Worm (Caenorhabditis elegans): ENCODE data around the gene H03G16.5.

DNA sequence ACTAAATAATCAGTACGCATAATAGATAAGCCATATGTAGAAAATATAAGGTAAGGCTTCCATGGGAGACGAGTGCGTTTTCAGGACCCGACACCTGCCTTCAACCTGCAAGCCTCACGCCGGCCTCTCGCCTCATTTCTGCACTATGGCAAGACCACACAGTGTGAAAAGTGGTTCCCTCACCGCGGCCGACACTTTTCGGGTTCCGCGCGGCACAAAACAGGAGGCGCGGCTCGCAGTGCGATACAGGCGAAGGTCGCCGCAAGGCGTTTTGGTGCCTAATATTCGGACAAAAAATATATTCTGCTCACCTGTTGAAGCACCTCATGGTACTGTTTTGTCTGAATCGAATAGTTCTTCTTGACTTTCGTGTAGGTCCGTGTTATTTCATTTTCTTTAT is 13.5 kb upstream of the H03G16.5 start:
- TF ChIP-seq ets-7 (tag; optimal IDR thresholded peaks at IDR 0.05), result no peak
- no peak for TF ChIP-seq sea-1 (GFP tag; conservative IDR thresholded peaks at IDR 0.05)
- TF ChIP-seq tbx-37 (GFP tag; conservative IDR thresholded peaks at IDR 0.05), result no peak
- TF ChIP-seq ceh-36 (tag; optimal IDR thresholded peaks at IDR 0.05), result no peak
- TF ChIP-seq ama-1 (optimal IDR thresholded peaks at IDR 0.05), result no peak
- no peak for TF ChIP-seq hnd-1 (tag; optimal IDR thresholded peaks at IDR 0.05)
- no peak for TF ChIP-seq tra-4 (tag; optimal IDR thresholded peaks at IDR 0.05)

Measured in whole organism, early embryonic.